Worm (Caenorhabditis elegans): ENCODE data around the gene Y62F5A.9.

DNA sequence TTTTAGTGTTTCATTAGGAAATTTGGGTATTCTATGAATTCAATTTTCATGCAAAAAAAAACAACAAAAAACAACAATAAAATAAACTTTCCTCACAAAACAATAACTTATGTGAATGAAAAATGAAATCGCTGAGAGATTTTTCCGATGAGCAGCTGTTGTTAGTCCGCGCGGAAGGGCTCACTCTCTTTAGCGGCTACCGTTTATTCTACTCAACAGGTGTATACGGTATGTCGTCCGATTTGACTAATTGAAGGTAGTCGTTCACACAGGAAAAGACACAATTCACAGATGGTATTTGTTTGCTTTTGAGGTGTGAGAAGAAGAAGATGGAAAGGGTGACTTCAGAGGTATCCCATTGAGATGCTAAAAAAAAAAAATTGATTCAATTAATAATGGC, 30.0 kb upstream of the Y62F5A.9 start:
- TF ChIP-seq dve-1 (tag; optimal IDR thresholded peaks at IDR 0.05; ENCODE audit: insufficient read depth) (no peak), gei-8 (GFP tag; optimal IDR thresholded peaks at IDR 0.05) (no peak), pqm-1 (tag; optimal IDR thresholded peaks at IDR 0.05) (no peak), mdl-1 (tag; optimal IDR thresholded peaks at IDR 0.05) (no peak), ces-1 (GFP tag; optimal IDR thresholded peaks at IDR 0.05) (no peak), Y105C5A.15 (GFP tag; IDR thresholded peaks at IDR 0.05) (no peak), nhr-102 (tag; optimal IDR thresholded peaks at IDR 0.05) (no peak), jun-1 (tag; optimal IDR thresholded peaks at IDR 0.05) (no peak), dmd-6 (GFP tag; IDR thresholded peaks at IDR 0.05) (no peak), aly-2 (tag; optimal IDR thresholded peaks at IDR 0.05) (no peak), ceh-82 (tag; optimal IDR thresholded peaks at IDR 0.05) (no peak), snpc-4 (tag; optimal IDR thresholded peaks at IDR 0.05) (no peak)

Data from whole organism, L4 larva.